Worm (Caenorhabditis elegans) whole organism, L3 larva: Measurements from ENCODE around the gene F53F8.7.

ENCODE experiments used
- R02D3.7 ChIP-seq: fragments of 150-350 bp; optimal IDR thresholded peaks from 2 replicates; lab custom pipeline; 2014; ENCODE audit warnings: missing biosample characterization, missing genetic modification characterization
- ZK546.5 ChIP-seq: sonication (generic microtip); optimal IDR thresholded peaks from 2 replicates; lab custom pipeline; 2017; ENCODE audit warnings: missing biosample characterization, missing genetic modification characterization
- aly-2 ChIP-seq: fragments of 150-350 bp; optimal IDR thresholded peaks from 2 replicates; lab custom pipeline; 2014; ENCODE audit warnings: missing biosample characterization, missing genetic modification characterization
- ama-1 ChIP-seq: fragments of 150-350 bp; optimal IDR thresholded peaks from 2 replicates; lab custom pipeline; 2018
- ceh-16 ChIP-seq: sonication (generic microtip); optimal IDR thresholded peaks from 2 replicates; lab custom pipeline; 2017; ENCODE audit warnings: missing biosample characterization, missing genetic modification characterization
- ceh-28 ChIP-seq: fragments of 150-350 bp; optimal IDR thresholded peaks from 2 replicates; lab custom pipeline; 2014; ENCODE audit warnings: missing biosample characterization, missing genetic modification reagents, missing genetic modification characterization
- ceh-82 ChIP-seq: fragments of 150-350 bp; optimal IDR thresholded peaks from 2 replicates; lab custom pipeline; 2014; ENCODE audit warnings: missing biosample characterization, missing genetic modification characterization
- ceh-9 ChIP-seq: sonication (generic microtip); optimal IDR thresholded peaks from 2 replicates; lab custom pipeline; 2018; ENCODE audit warnings: missing biosample characterization, missing genetic modification characterization
- daf-12 ChIP-seq: fragments of 150-350 bp; optimal IDR thresholded peaks from 2 replicates; lab custom pipeline; 2014; ENCODE audit warnings: missing biosample characterization, missing genetic modification reagents, missing genetic modification characterization
- egl-27 ChIP-seq: sonication (generic microtip); optimal IDR thresholded peaks from 4 replicates; lab custom pipeline; 2017; ENCODE audit warnings: missing biosample characterization, missing genetic modification reagents, missing genetic modification characterization
- egl-5 ChIP-seq: fragments of 150-350 bp; optimal IDR thresholded peaks from 2 replicates; lab custom pipeline; 2017; ENCODE audit warnings: missing biosample characterization, missing genetic modification reagents, missing genetic modification characterization, inconsistent platforms
- elt-1 ChIP-seq: fragments of 150-350 bp; optimal IDR thresholded peaks from 2 replicates; lab custom pipeline; 2014; ENCODE audit warnings: missing biosample characterization, missing genetic modification characterization
- elt-2 ChIP-seq: sonication (generic microtip); optimal IDR thresholded peaks from 2 replicates; lab custom pipeline; 2016; ENCODE audit warnings: missing genetic modification reagents, mild to moderate bottlenecking, missing genetic modification characterization, missing compliant biosample characterization
- elt-3 ChIP-seq, 3 experiments: fragments of 150-350 bp in 1 of 3; sonication (generic microtip) in 2 of 3; optimal IDR thresholded peaks; 2 replicates in 2 of 3; 4 replicates in 1 of 3; lab custom pipeline; 2014 to 2017; ENCODE audit warnings: missing biosample characterization in 3 of 3, missing genetic modification characterization in 3 of 3
- eor-1 ChIP-seq, 2 experiments: fragments of 150-350 bp; optimal IDR thresholded peaks; 2 replicates each; lab custom pipeline; 2014 to 2018; ENCODE audit warnings: missing biosample characterization in 2 of 2, missing genetic modification characterization in 2 of 2
- fkh-10 ChIP-seq: sonication (generic microtip); optimal IDR thresholded peaks from 2 replicates; lab custom pipeline; 2017; ENCODE audit warnings: missing biosample characterization, missing genetic modification reagents, missing genetic modification characterization
- fkh-2 ChIP-seq: fragments of 150-350 bp; optimal IDR thresholded peaks from 2 replicates; lab custom pipeline; 2014; ENCODE audit warnings: missing biosample characterization, missing genetic modification reagents, missing genetic modification characterization
- fos-1 ChIP-seq: fragments of 150-350 bp; optimal IDR thresholded peaks from 2 replicates; lab custom pipeline; 2014; ENCODE audit warnings: missing biosample characterization, missing genetic modification characterization
- hmg-11 ChIP-seq: sonication (generic microtip); optimal IDR thresholded peaks from 2 replicates; lab custom pipeline; 2016; ENCODE audit warnings: missing genetic modification characterization, missing compliant biosample characterization
- jun-1 ChIP-seq: fragments of 150-350 bp; optimal IDR thresholded peaks from 2 replicates; lab custom pipeline; 2014; ENCODE audit warnings: missing biosample characterization, missing genetic modification reagents, missing genetic modification characterization
- lin-15B ChIP-seq: fragments of 150-350 bp; optimal IDR thresholded peaks from 2 replicates; lab custom pipeline; 2014; ENCODE audit warnings: missing biosample characterization, missing genetic modification characterization
- lin-39 ChIP-seq: fragments of 150-350 bp; optimal IDR thresholded peaks from 2 replicates; lab custom pipeline; 2018; ENCODE audit warnings: missing biosample characterization, missing genetic modification reagents, missing genetic modification characterization
- lsy-12 ChIP-seq: sonication (generic microtip); optimal IDR thresholded peaks from 2 replicates; lab custom pipeline; 2016; ENCODE audit warnings: mild to moderate bottlenecking, missing genetic modification characterization, missing compliant biosample characterization
- mdl-1 ChIP-seq: fragments of 150-350 bp; optimal IDR thresholded peaks from 2 replicates; lab custom pipeline; 2014; ENCODE audit warnings: missing biosample characterization, missing genetic modification characterization
- mml-1 ChIP-seq: fragments of 150-350 bp; sonication (generic microtip); optimal IDR thresholded peaks from 3 replicates; lab custom pipeline; 2014; ENCODE audit warnings: missing biosample characterization, missing genetic modification characterization
- nfya-1 ChIP-seq: sonication (generic microtip); optimal IDR thresholded peaks from 2 replicates; lab custom pipeline; 2017; ENCODE audit warnings: missing genetic modification characterization, mild to moderate bottlenecking, missing compliant biosample characterization, antibody characterized with exemption, moderate library complexity; ENCODE audit not compliant: insufficient read depth
- nhr-11 ChIP-seq: fragments of 150-350 bp; optimal IDR thresholded peaks from 2 replicates; lab custom pipeline; 2014; ENCODE audit warnings: missing biosample characterization, missing genetic modification characterization
- nhr-12 ChIP-seq: fragments of 150-350 bp; optimal IDR thresholded peaks from 2 replicates; lab custom pipeline; 2014; ENCODE audit warnings: missing biosample characterization, missing genetic modification characterization
- nhr-23 ChIP-seq: fragments of 150-350 bp; optimal IDR thresholded peaks from 2 replicates; lab custom pipeline; 2014; ENCODE audit warnings: missing biosample characterization, missing genetic modification reagents, missing genetic modification characterization
- nhr-237 ChIP-seq: fragments of 150-350 bp; optimal IDR thresholded peaks from 2 replicates; lab custom pipeline; 2014; ENCODE audit warnings: missing biosample characterization, missing genetic modification characterization
- nhr-25 ChIP-seq: sonication (generic microtip); optimal IDR thresholded peaks from 2 replicates; lab custom pipeline; 2017; ENCODE audit warnings: missing biosample characterization, missing genetic modification characterization
- nhr-28 ChIP-seq: fragments of 150-350 bp; optimal IDR thresholded peaks from 2 replicates; lab custom pipeline; 2014; ENCODE audit warnings: missing biosample characterization, missing genetic modification characterization
- nhr-43 ChIP-seq: sonication (generic microtip); optimal IDR thresholded peaks from 2 replicates; lab custom pipeline; 2016; ENCODE audit warnings: mild to moderate bottlenecking, missing genetic modification characterization, missing compliant biosample characterization; ENCODE audit not compliant: poor library complexity, severe bottlenecking
- nhr-67 ChIP-seq: fragments of 150-350 bp; optimal IDR thresholded peaks from 2 replicates; lab custom pipeline; 2014; ENCODE audit warnings: missing biosample characterization, missing genetic modification characterization
- nhr-76 ChIP-seq: fragments of 150-350 bp; sonication (generic microtip); optimal IDR thresholded peaks from 5 replicates; lab custom pipeline; 2014; ENCODE audit warnings: missing biosample characterization, missing genetic modification characterization
- nhr-77 ChIP-seq: fragments of 150-350 bp; optimal IDR thresholded peaks from 2 replicates; lab custom pipeline; 2014; ENCODE audit warnings: missing biosample characterization, missing genetic modification characterization
- pha-4 ChIP-seq: fragments of 150-350 bp; optimal IDR thresholded peaks from 2 replicates; lab custom pipeline; 2014; ENCODE audit warnings: missing biosample characterization, missing genetic modification reagents, missing genetic modification characterization
- pqm-1 ChIP-seq: fragments of 150-350 bp; optimal IDR thresholded peaks from 2 replicates; lab custom pipeline; 2017; ENCODE audit warnings: missing biosample characterization, missing genetic modification characterization, inconsistent platforms
- sea-2 ChIP-seq: fragments of 150-350 bp; sonication (generic microtip); optimal IDR thresholded peaks from 4 replicates; lab custom pipeline; 2014; ENCODE audit warnings: missing biosample characterization, missing genetic modification reagents, missing genetic modification characterization
- skn-1 ChIP-seq: fragments of 150-350 bp; optimal IDR thresholded peaks from 2 replicates; lab custom pipeline; 2014; ENCODE audit warnings: missing biosample characterization, missing genetic modification characterization
- snpc-4 ChIP-seq: fragments of 150-350 bp; optimal IDR thresholded peaks from 2 replicates; lab custom pipeline; 2014; ENCODE audit warnings: missing biosample characterization, missing genetic modification characterization
- tbx-2 ChIP-seq: sonication (generic microtip); optimal IDR thresholded peaks from 2 replicates; lab custom pipeline; 2016; ENCODE audit warnings: mild to moderate bottlenecking, missing genetic modification characterization, missing compliant biosample characterization
- unc-39 ChIP-seq: sonication (generic microtip); optimal IDR thresholded peaks from 4 replicates; lab custom pipeline; 2017; ENCODE audit warnings: missing biosample characterization, missing genetic modification characterization
- unc-62 ChIP-seq: fragments of 150-350 bp; sonication (generic microtip); optimal IDR thresholded peaks from 4 replicates; lab custom pipeline; 2014; ENCODE audit warnings: missing biosample characterization, missing genetic modification reagents, missing genetic modification characterization
- zag-1 ChIP-seq: fragments of 150-350 bp; optimal IDR thresholded peaks from 2 replicates; lab custom pipeline; 2014; ENCODE audit warnings: missing biosample characterization, missing genetic modification characterization
- ztf-11 ChIP-seq: fragments of 150-350 bp; optimal IDR thresholded peaks from 2 replicates; lab custom pipeline; 2014; ENCODE audit warnings: missing biosample characterization, missing genetic modification characterization
- ztf-4 ChIP-seq: fragments of 150-350 bp; optimal IDR thresholded peaks from 2 replicates; lab custom pipeline; 2014; ENCODE audit warnings: missing biosample characterization, missing genetic modification characterization

F53F8.7 gene

DNA sequence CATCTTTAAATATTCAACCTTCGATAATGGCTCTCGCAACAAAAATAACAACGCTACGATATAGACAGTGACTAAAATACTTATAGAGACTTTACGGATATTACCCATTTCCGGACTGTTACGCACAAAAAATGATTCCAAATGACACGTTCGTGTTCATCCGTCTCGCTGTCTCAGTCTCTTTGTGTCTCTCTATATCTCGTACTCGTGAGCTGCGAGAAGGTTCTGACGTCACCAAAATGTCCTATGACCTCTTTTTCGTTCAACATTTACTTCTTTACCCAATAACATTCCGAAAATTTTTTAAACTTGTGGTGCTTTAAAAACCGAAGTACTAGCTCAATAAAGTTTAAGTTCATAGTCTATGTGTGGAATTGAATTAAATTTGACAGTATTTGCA lies 12.0 kb upstream of the F53F8.7 start:
- TF ChIP-seq hmg-11 (tag; lab: Kevin White, UChicago) (no peak), tbx-2 (no peak), pha-4 (no peak), nhr-77 (tag; lab: Kevin White, UChicago) (no peak), nfya-1 (tag; lab: Kevin White, UChicago) (peak; percentile 21), fkh-10 (GFP tag; lab: Kevin White, UChicago) (peak; percentile 48), egl-27 (tag; lab: Kevin White, UChicago) (no peak), eor-1 (tag; optimal IDR thresholded peaks at IDR 0.05; lab: Kevin White, UChicago) (no peak), nhr-67 (no peak)

- TF ChIP-seq nhr-76 (tag; lab: Kevin White, UChicago): no peak
- no peak for TF ChIP-seq aly-2 (tag; lab: Kevin White, UChicago)
- peak; percentile 67 for TF ChIP-seq pha-4
- no peak for TF ChIP-seq elt-2 (tag; lab: Kevin White, UChicago)
- TF ChIP-seq nhr-67: no peak
- TF ChIP-seq nfya-1 (tag; lab: Kevin White, UChicago): peak; percentile 60
- no peak for TF ChIP-seq R02D3.7
- peak; percentile 23 for TF ChIP-seq lin-15B (tag; lab: Kevin White, UChicago)
- no peak for TF ChIP-seq ztf-4 (tag; lab: Kevin White, UChicago)
- TF ChIP-seq nhr-237 (tag; lab: Kevin White, UChicago): no peak
- TF ChIP-seq elt-1: no peak
- TF ChIP-seq zag-1 (tag; lab: Kevin White, UChicago): no peak
- TF ChIP-seq unc-62: no peak
- no peak for TF ChIP-seq egl-5 (tag; lab: Kevin White, UChicago)
- TF ChIP-seq ZK546.5 (tag; lab: Kevin White, UChicago): no peak
- no peak for TF ChIP-seq ama-1 (lab: Kevin White, UChicago)
- no peak for TF ChIP-seq fos-1 (tag; lab: Kevin White, UChicago)
- no peak for TF ChIP-seq nhr-43 (tag; lab: Kevin White, UChicago)
- TF ChIP-seq skn-1 (tag; lab: Kevin White, UChicago): no peak
- no peak for TF ChIP-seq lin-39
- TF ChIP-seq nhr-11: no peak
- TF ChIP-seq eor-1 (tag; optimal IDR thresholded peaks at IDR 0.05; lab: Kevin White, UChicago): no peak
- no peak for TF ChIP-seq egl-27 (tag; lab: Kevin White, UChicago)
- no peak for TF ChIP-seq mdl-1 (tag; lab: Kevin White, UChicago)
- no peak for TF ChIP-seq tbx-2
- no peak for TF ChIP-seq daf-12
- no peak for TF ChIP-seq ceh-28 (tag; lab: Kevin White, UChicago)
- no peak for TF ChIP-seq sea-2
- TF ChIP-seq elt-3 (tag; optimal IDR thresholded peaks at IDR 0.05; lab: Kevin White, UChicago): no peak
- TF ChIP-seq ztf-11 (tag; lab: Kevin White, UChicago): no peak
- TF ChIP-seq fkh-2 (tag; lab: Kevin White, UChicago): no peak
- TF ChIP-seq mml-1 (tag; lab: Kevin White, UChicago): no peak
- TF ChIP-seq hmg-11 (tag; lab: Kevin White, UChicago): peak; percentile 73
- peak; percentile 2 for TF ChIP-seq nhr-25
- TF ChIP-seq nhr-28 (tag; lab: Kevin White, UChicago): no peak
- TF ChIP-seq nhr-77 (tag; lab: Kevin White, UChicago): no peak
- TF ChIP-seq snpc-4: peak; percentile 14
- no peak for TF ChIP-seq fkh-10 (GFP tag; lab: Kevin White, UChicago)
- no peak for TF ChIP-seq ceh-9 (tag; lab: Kevin White, UChicago)
- peak; percentile 8 for TF ChIP-seq jun-1
- TF ChIP-seq lsy-12 (tag; lab: Kevin White, UChicago): no peak
- no peak for TF ChIP-seq ceh-82 (tag; lab: Kevin White, UChicago)
- peak; percentile 25 for TF ChIP-seq pqm-1
- TF ChIP-seq nhr-23 (tag; lab: Kevin White, UChicago): peak; percentile 58
- no peak for TF ChIP-seq unc-39 (tag; lab: Kevin White, UChicago)
- no peak for TF ChIP-seq nhr-12 (tag; lab: Kevin White, UChicago)
- TF ChIP-seq ceh-16 (tag; lab: Kevin White, UChicago): no peak
Measured at ce11 chrV:20703998-20704572, 5.9 kb upstream of the F53F8.7 start, which contains the start of the genes F53F8.5 and F53F8.6. Gene F53F8.5, minus strand, starts transcription at chrV:20704049. Gene F53F8.6, plus strand, starts transcription at chrV:20704227.
